Fruit fly (Drosophila melanogaster): Measurements from ENCODE around the gene CG14137.
A peak's percentile ranks its signal among the peaks of the same experiment; 100 is the strongest.

The CG14137 gene

DNA sequence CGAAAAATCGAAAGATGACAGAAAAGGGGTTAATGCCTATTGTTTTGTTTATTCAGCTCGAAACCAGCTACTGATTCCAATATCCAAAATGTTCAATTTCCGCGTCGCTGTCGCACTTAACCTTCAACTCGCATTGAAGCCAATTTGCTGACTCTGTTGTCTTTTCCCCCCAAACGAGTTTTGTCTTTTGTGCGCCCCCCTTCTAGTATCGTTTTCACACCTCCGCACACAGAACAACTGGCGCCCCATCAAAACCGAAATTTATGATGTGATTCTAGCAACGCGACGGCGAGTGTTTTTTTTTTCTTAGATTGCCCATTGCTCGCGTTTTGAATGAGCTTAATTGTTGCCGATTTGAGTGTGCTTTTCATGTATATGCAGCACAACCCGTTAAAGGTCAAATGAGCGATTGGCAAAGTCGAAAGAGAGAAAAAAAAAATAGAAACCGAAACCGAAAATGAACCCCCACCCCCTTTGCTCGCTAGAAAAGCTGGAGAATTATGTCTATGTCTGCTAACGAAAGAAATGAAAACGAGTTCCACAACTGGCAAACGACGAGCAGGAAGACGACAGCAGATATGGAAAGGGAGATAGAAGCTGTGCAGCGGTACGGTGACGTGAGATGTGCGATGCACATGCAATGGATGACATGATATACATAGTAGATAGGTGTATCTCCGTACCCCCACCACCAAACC is 49.4 kb downstream of the CG14137 start (continued):
- peak; percentile 90 for TF ChIP-seq Blimp-1 (GFP tag; optimal IDR thresholded peaks at IDR 0.05)
- TF ChIP-seq z (GFP tag; IDR thresholded peaks at IDR 0.05): peak; percentile 37; the same call in 1 of the 3 replicates
- TF ChIP-seq Stat92E (GFP tag; optimal IDR thresholded peaks at IDR 0.05): no peak
- TF ChIP-seq crp (GFP tag; optimal IDR thresholded peaks at IDR 0.05): no peak
- TF ChIP-seq CG10147 (GFP tag; optimal IDR thresholded peaks at IDR 0.05): no peak
- no peak for TF ChIP-seq CG3995 (GFP tag; optimal IDR thresholded peaks at IDR 0.05)
- no peak for TF ChIP-seq Spps (tag; optimal IDR thresholded peaks at IDR 0.05)
- no peak for TF ChIP-seq yki (optimal IDR thresholded peaks at IDR 0.05)
- no peak for TF ChIP-seq gem (tag; optimal IDR thresholded peaks at IDR 0.05)
- TF ChIP-seq Pdp1 (GFP tag; optimal IDR thresholded peaks at IDR 0.05): no peak
- no peak for TF ChIP-seq Gug (GFP tag; IDR thresholded peaks at IDR 0.05)
- TF ChIP-seq Bdp1 (GFP tag; optimal IDR thresholded peaks at IDR 0.05): no peak
- TF ChIP-seq ab (GFP tag; optimal IDR thresholded peaks at IDR 0.05): no peak
- no peak for TF ChIP-seq CG6254 (GFP tag; optimal IDR thresholded peaks at IDR 0.05)
- TF ChIP-seq CG2678 (tag; optimal IDR thresholded peaks at IDR 0.05): no peak
- no peak for TF ChIP-seq HmgZ (tag; optimal IDR thresholded peaks at IDR 0.05)
- TF ChIP-seq dimm (GFP tag; IDR thresholded peaks at IDR 0.05): no peak
- no peak for TF ChIP-seq ham (GFP tag; IDR thresholded peaks at IDR 0.05)
- TF ChIP-seq CG18262 (tag; optimal IDR thresholded peaks at IDR 0.05): no peak
- TF ChIP-seq BEAF-32 (GFP tag; optimal IDR thresholded peaks at IDR 0.05): no peak
- TF ChIP-seq CG15696 (tag; optimal IDR thresholded peaks at IDR 0.05): no peak
- TF ChIP-seq stc (GFP tag; IDR thresholded peaks at IDR 0.05): no peak
- peak; percentile 12; the same call in 1 of the 3 replicates for TF ChIP-seq dysf (GFP tag; IDR thresholded peaks at IDR 0.05)
- TF ChIP-seq pum (GFP tag; optimal IDR thresholded peaks at IDR 0.05): no peak
- TF ChIP-seq Max (GFP tag; optimal IDR thresholded peaks at IDR 0.05): no peak
- peak; percentile 5 for TF ChIP-seq CG10543 (GFP tag; optimal IDR thresholded peaks at IDR 0.05)
- no peak for TF ChIP-seq CG9797 (GFP tag; optimal IDR thresholded peaks at IDR 0.05)
- TF ChIP-seq pb (GFP tag; optimal IDR thresholded peaks at IDR 0.05): no peak
- no peak for TF ChIP-seq phol (tag; optimal IDR thresholded peaks at IDR 0.05)
- no peak for TF ChIP-seq TFAM (GFP tag; optimal IDR thresholded peaks at IDR 0.05)
- no peak for TF ChIP-seq Atf3 (GFP tag; optimal IDR thresholded peaks at IDR 0.05)
- no peak for TF ChIP-seq amos (GFP tag; IDR thresholded peaks at IDR 0.05; ENCODE audit: partially characterized antibody)
- TF ChIP-seq HLH3B (GFP tag; IDR thresholded peaks at IDR 0.05): no peak; the same call in 1 of the 2 replicates
- TF ChIP-seq CG12769 (tag; optimal IDR thresholded peaks at IDR 0.05): peak; percentile 69
- TF ChIP-seq CG7963 (GFP tag; IDR thresholded peaks at IDR 0.05; ENCODE audit: partially characterized antibody): no peak
- TF ChIP-seq CG43689 (GFP tag; IDR thresholded peaks at IDR 0.05): no peak
- no peak for TF ChIP-seq Ada2b (GFP tag; IDR thresholded peaks at IDR 0.05)
- TF ChIP-seq E2f1 (GFP tag; IDR thresholded peaks at IDR 0.05): peak; percentile 7; the same call in 1 of the 2 replicates
- no peak for TF ChIP-seq sqz (GFP tag; optimal IDR thresholded peaks at IDR 0.05)
- no peak for TF ChIP-seq Tbp (GFP tag; optimal IDR thresholded peaks at IDR 0.05)
- no peak for TF ChIP-seq CG30431 (GFP tag; optimal IDR thresholded peaks at IDR 0.05)
- no peak for TF ChIP-seq Bgb (GFP tag; IDR thresholded peaks at IDR 0.05; ENCODE audit: partially characterized antibody)
- no peak for TF ChIP-seq CG13424 (tag; optimal IDR thresholded peaks at IDR 0.05)
- TF ChIP-seq CG14710 (tag; optimal IDR thresholded peaks at IDR 0.05): no peak
- no peak for TF ChIP-seq otp (GFP tag; IDR thresholded peaks at IDR 0.05)
- no peak for TF ChIP-seq grau (tag; optimal IDR thresholded peaks at IDR 0.05)
- TF ChIP-seq Dfd (GFP tag; optimal IDR thresholded peaks at IDR 0.05): no peak
- TF ChIP-seq sob (GFP tag; IDR thresholded peaks at IDR 0.05): 0 out of 2 replicates have a peak, but pooled peaks have one; percentile 24
- TF ChIP-seq abd-A (tag; optimal IDR thresholded peaks at IDR 0.05): peak; percentile 85
- TF ChIP-seq al (GFP tag; IDR thresholded peaks at IDR 0.05): no peak

Measured in whole organism, embryonic.